Fruit fly (Drosophila melanogaster): Measurements from ENCODE around the gene mew.

Gene mew

DNA sequence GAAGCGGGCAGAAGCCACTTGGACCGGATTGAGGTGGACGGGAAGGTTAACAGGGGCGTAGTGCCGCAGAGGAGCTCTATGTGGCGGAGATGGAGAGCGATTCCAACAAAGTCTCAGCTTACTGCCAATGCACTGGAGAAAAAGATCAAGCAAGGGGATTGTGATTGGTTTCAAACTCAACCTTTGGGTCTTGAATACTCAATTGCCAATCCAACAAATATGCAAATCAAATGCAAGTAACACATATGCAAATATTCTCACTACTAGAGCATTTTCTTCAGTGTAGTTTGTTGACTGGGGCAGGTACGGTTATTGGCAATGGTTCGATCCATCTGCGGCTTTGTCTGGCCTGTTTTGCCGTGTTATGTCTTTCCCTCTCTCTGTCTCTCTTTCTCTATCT, 7.0 kb downstream of the mew start (continued):
- TF ChIP-seq CG30020 (tag; optimal IDR thresholded peaks at IDR 0.05) = peak; percentile 1
- TF ChIP-seq Dref (GFP tag; IDR thresholded peaks at IDR 0.05) = 0 out of 2 replicates have a peak, but pooled peaks have one; percentile 18
- TF ChIP-seq tap (tag; optimal IDR thresholded peaks at IDR 0.05) = peak; percentile 84
- no peak for TF ChIP-seq CG8478 (optimal IDR thresholded peaks at IDR 0.05)
- TF ChIP-seq gcm (GFP tag; optimal IDR thresholded peaks at IDR 0.05) = peak; percentile 38
- TF ChIP-seq Asciz (GFP tag; optimal IDR thresholded peaks at IDR 0.05) = peak; percentile 67
- peak; percentile 56 for TF ChIP-seq emc (GFP tag; optimal IDR thresholded peaks at IDR 0.05)
- peak; percentile 74 for TF ChIP-seq CG17328 (GFP tag; IDR thresholded peaks at IDR 0.05)
- peak; percentile 14 for TF ChIP-seq sima (GFP tag; optimal IDR thresholded peaks at IDR 0.05)
- TF ChIP-seq unc-4 (GFP tag; IDR thresholded peaks at IDR 0.05; ENCODE audit: partially characterized antibody) = no peak
- TF ChIP-seq peb (GFP tag; IDR thresholded peaks at IDR 0.05) = peak; percentile 62
- TF ChIP-seq CG33213 (GFP tag; optimal IDR thresholded peaks at IDR 0.05) = peak; percentile 65
- TF ChIP-seq odd (GFP tag; optimal IDR thresholded peaks at IDR 0.05) = peak; percentile 28
- TF ChIP-seq CG10979 (tag; optimal IDR thresholded peaks at IDR 0.05) = peak; percentile 70
- peak in 1 of 2 experiments; percentile 86 for TF ChIP-seq eve (GFP tag; optimal IDR thresholded peaks at IDR 0.05)
- no peak for TF ChIP-seq Nf-YC (tag; optimal IDR thresholded peaks at IDR 0.05)
- no peak for TF ChIP-seq Dfd (GFP tag; optimal IDR thresholded peaks at IDR 0.05)
- TF ChIP-seq Opbp (GFP tag; IDR thresholded peaks at IDR 0.05; ENCODE audit: partially characterized antibody) = no peak
- TF ChIP-seq Fer1 (GFP tag; optimal IDR thresholded peaks at IDR 0.05) = peak; percentile 73
- TF ChIP-seq tin (GFP tag; optimal IDR thresholded peaks at IDR 0.05) = peak; percentile 75
- TF ChIP-seq CG8944 (GFP tag; optimal IDR thresholded peaks at IDR 0.05) = peak; percentile 65
- peak; percentile 87 for TF ChIP-seq sisA (GFP tag; IDR thresholded peaks at IDR 0.05)
- peak; percentile 71 for TF ChIP-seq grau (tag; optimal IDR thresholded peaks at IDR 0.05)
- TF ChIP-seq CG3281 (GFP tag; optimal IDR thresholded peaks at IDR 0.05) = peak; percentile 62
- peak; percentile 83 for TF ChIP-seq Dip3 (GFP tag; optimal IDR thresholded peaks at IDR 0.05)
- peak; percentile 86 for TF ChIP-seq dmrt99B (tag; optimal IDR thresholded peaks at IDR 0.05)
- TF ChIP-seq Dp (GFP tag; optimal IDR thresholded peaks at IDR 0.05) = no peak
- TF ChIP-seq cato (GFP tag; optimal IDR thresholded peaks at IDR 0.05; ENCODE audit: borderline replicate concordance) = peak; percentile 10
- peak; percentile 74 for TF ChIP-seq Camta (GFP tag; optimal IDR thresholded peaks at IDR 0.05)
- TF ChIP-seq Sry-β (GFP tag; optimal IDR thresholded peaks at IDR 0.05) = no peak
- no peak for TF ChIP-seq CG10431 (GFP tag; optimal IDR thresholded peaks at IDR 0.05)
- no peak for TF ChIP-seq grn (GFP tag; optimal IDR thresholded peaks at IDR 0.05)
- TF ChIP-seq dysf (GFP tag; IDR thresholded peaks at IDR 0.05) = peak; percentile 86
- TF ChIP-seq ara (GFP tag; IDR thresholded peaks at IDR 0.05) = peak; percentile 74
- TF ChIP-seq CG34224 (GFP tag; IDR thresholded peaks at IDR 0.05; ENCODE audit: partially characterized antibody) = no peak
- peak; percentile 47 for TF ChIP-seq Jarid2 (GFP tag; optimal IDR thresholded peaks at IDR 0.05)
- peak; percentile 81; the same call in 2 of the 3 replicates for TF ChIP-seq so (GFP tag; IDR thresholded peaks at IDR 0.05)
- TF ChIP-seq NFAT (GFP tag; IDR thresholded peaks at IDR 0.05) = peak; percentile 47
- TF ChIP-seq CG10654 (GFP tag; optimal IDR thresholded peaks at IDR 0.05) = peak; percentile 49
- no peak for TF ChIP-seq CG33557 (GFP tag; optimal IDR thresholded peaks at IDR 0.05)
- TF ChIP-seq CG8924 (tag; optimal IDR thresholded peaks at IDR 0.05) = peak; percentile 65
- TF ChIP-seq Side (GFP tag; optimal IDR thresholded peaks at IDR 0.05) = peak; percentile 92
- TF ChIP-seq TFAM (GFP tag; optimal IDR thresholded peaks at IDR 0.05) = no peak
- peak; percentile 2 for TF ChIP-seq tup (GFP tag; optimal IDR thresholded peaks at IDR 0.05)
- TF ChIP-seq Lpt (GFP tag; optimal IDR thresholded peaks at IDR 0.05) = no peak
- TF ChIP-seq Xbp1 (GFP tag; optimal IDR thresholded peaks at IDR 0.05) = peak; percentile 77
- peak; percentile 58 for TF ChIP-seq CG3163 (GFP tag; optimal IDR thresholded peaks at IDR 0.05)
- peak; percentile 79 for TF ChIP-seq Aef1 (GFP tag; IDR thresholded peaks at IDR 0.05)
- peak; percentile 67 for TF ChIP-seq Mes4 (GFP tag; optimal IDR thresholded peaks at IDR 0.05)
- TF ChIP-seq HLH3B (GFP tag; IDR thresholded peaks at IDR 0.05) = peak; percentile 81
- peak; percentile 41 for TF ChIP-seq kay (GFP tag; optimal IDR thresholded peaks at IDR 0.05)
- TF ChIP-seq CG2129 (GFP tag; IDR thresholded peaks at IDR 0.05; ENCODE audit: partially characterized antibody) = no peak
